Worm (Caenorhabditis elegans) whole organism, L1 larva: ENCODE measurements around the gene ndub-6.

ENCODE experiments used
- nhr-85 ChIP-seq: sonication (generic microtip); peaks from one replicate; lab custom pipeline; 2016; ENCODE audit warnings: missing genetic modification characterization, inconsistent platforms, missing compliant biosample characterization
- xbp-1 ChIP-seq: sonication (generic microtip); optimal IDR thresholded peaks from 2 replicates; lab custom pipeline; 2016; ENCODE audit warnings: missing genetic modification characterization, missing compliant biosample characterization
- zag-1 ChIP-seq: fragments of 150-350 bp; optimal IDR thresholded peaks from 2 replicates; lab custom pipeline; 2014; ENCODE audit warnings: missing biosample characterization, missing genetic modification characterization

ce11 chrIV:11695634-11696033, 43.4 kb downstream of the ndub-6 start:
- TF ChIP-seq nhr-85 (tag; lab: Kevin White, UChicago) (no peak), zag-1 (tag; lab: Kevin White, UChicago) (no peak), xbp-1 (tag; lab: Kevin White, UChicago) (no peak)
